Worm (Caenorhabditis elegans) whole organism, mixed stage, embryonic: ENCODE data around the gene str-48.

Experiments
- ceh-43 ChIP-seq: fragments of 200-800 bp; sonication (Bioruptor generic); optimal IDR thresholded peaks from 2 replicates; lab custom pipeline; 2018; ENCODE audit warnings: mild to moderate bottlenecking, missing genetic modification characterization, moderate library complexity, missing compliant biosample characterization
- nhr-237 ChIP-seq: fragments of 150-350 bp; optimal IDR thresholded peaks from 2 replicates; lab custom pipeline; 2014; ENCODE audit warnings: missing biosample characterization, missing genetic modification characterization
- pha-4 ChIP-seq: fragments of 150-350 bp; optimal IDR thresholded peaks from 2 replicates; lab custom pipeline; 2018; ENCODE audit warnings: missing biosample characterization, missing genetic modification reagents, missing genetic modification characterization

- TF ChIP-seq nhr-237 (tag; lab: Kevin White, UChicago): no peak
- no peak for TF ChIP-seq pha-4 (tag; lab: Kevin White, UChicago)
- TF ChIP-seq ceh-43 (GFP tag; lab: Kevin White, UChicago): no peak
Observed at ce11 chrIV:7081214-7081613, 40.6 kb upstream of the str-48 start, which contains the start of gene Y43B11AR.1.
